Worm (Caenorhabditis elegans): Measurements from ENCODE around the gene unc-79.

The unc-79 gene

ce11 chrIII:4106611-4107010 lies 40.2 kb downstream of the unc-79 start:
- no peak for TF ChIP-seq T22C8.4 (GFP tag; IDR thresholded peaks at IDR 0.05)
- no peak for TF ChIP-seq ztf-23 (GFP tag; IDR thresholded peaks at IDR 0.05)
- no peak for TF ChIP-seq tab-1 (GFP tag; IDR thresholded peaks at IDR 0.05)
- TF ChIP-seq med-1 (GFP tag; optimal IDR thresholded peaks at IDR 0.05; ENCODE audit: insufficient read depth): no peak
- no peak for TF ChIP-seq klf-2 (GFP tag; conservative IDR thresholded peaks at IDR 0.05)
- TF ChIP-seq ztf-29 (GFP tag; IDR thresholded peaks at IDR 0.05): no peak

ce11 chrIII:4107227-4107626 lies 40.8 kb downstream of the unc-79 start:
- TF ChIP-seq flt-1 (GFP tag; IDR thresholded peaks at IDR 0.05): no peak
- TF ChIP-seq med-1 (GFP tag; optimal IDR thresholded peaks at IDR 0.05; ENCODE audit: insufficient read depth): no peak
- no peak for TF ChIP-seq cog-1 (tag; optimal IDR thresholded peaks at IDR 0.05)
- TF ChIP-seq klf-2 (GFP tag; conservative IDR thresholded peaks at IDR 0.05): no peak
- TF ChIP-seq ztf-23 (GFP tag; IDR thresholded peaks at IDR 0.05): no peak
- TF ChIP-seq ztf-29 (GFP tag; IDR thresholded peaks at IDR 0.05): no peak
- no peak for TF ChIP-seq tab-1 (GFP tag; IDR thresholded peaks at IDR 0.05)
- no peak for TF ChIP-seq ref-1 (GFP tag; conservative IDR thresholded peaks at IDR 0.05)
- TF ChIP-seq T22C8.4 (GFP tag; IDR thresholded peaks at IDR 0.05): no peak

ce11 chrIII:4107929-4108520 lies 41.6 kb downstream of the unc-79 start:
- TF ChIP-seq cog-1 (tag; optimal IDR thresholded peaks at IDR 0.05) (no peak), tab-1 (GFP tag; IDR thresholded peaks at IDR 0.05) (no peak), flt-1 (GFP tag; IDR thresholded peaks at IDR 0.05) (no peak), ztf-23 (GFP tag; IDR thresholded peaks at IDR 0.05) (no peak), med-1 (GFP tag; optimal IDR thresholded peaks at IDR 0.05; ENCODE audit: insufficient read depth) (no peak), ref-1 (GFP tag; conservative IDR thresholded peaks at IDR 0.05) (no peak), ztf-29 (GFP tag; IDR thresholded peaks at IDR 0.05) (no peak), klf-2 (GFP tag; conservative IDR thresholded peaks at IDR 0.05) (no peak), T22C8.4 (GFP tag; IDR thresholded peaks at IDR 0.05) (no peak)

DNA sequence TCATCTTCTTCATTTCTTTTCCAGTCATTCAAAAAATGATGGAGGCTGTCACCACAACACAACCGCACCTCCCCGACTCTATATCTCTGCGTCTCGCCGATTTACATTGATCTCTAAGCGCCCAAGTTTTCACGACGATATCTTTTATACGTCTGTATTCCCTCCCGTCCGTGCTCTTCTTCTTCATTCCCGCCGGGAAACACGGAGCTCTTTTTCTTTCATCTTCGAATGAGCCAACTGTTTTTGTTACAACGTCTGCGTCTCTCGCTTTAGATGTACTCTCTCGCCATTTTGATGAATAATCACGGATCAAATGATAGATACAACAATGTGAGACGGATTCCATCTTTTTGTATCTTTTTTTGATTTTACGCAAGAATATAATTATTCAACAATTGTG lies 47.2 kb downstream of the unc-79 start:
- TF ChIP-seq flt-1 (GFP tag; IDR thresholded peaks at IDR 0.05) (no peak), klf-2 (GFP tag; conservative IDR thresholded peaks at IDR 0.05) (no peak), ztf-23 (GFP tag; IDR thresholded peaks at IDR 0.05) (no peak), ztf-29 (GFP tag; IDR thresholded peaks at IDR 0.05) (no peak), tab-1 (GFP tag; IDR thresholded peaks at IDR 0.05) (no peak), T22C8.4 (GFP tag; IDR thresholded peaks at IDR 0.05) (no peak), cog-1 (tag; optimal IDR thresholded peaks at IDR 0.05) (no peak)

DNA sequence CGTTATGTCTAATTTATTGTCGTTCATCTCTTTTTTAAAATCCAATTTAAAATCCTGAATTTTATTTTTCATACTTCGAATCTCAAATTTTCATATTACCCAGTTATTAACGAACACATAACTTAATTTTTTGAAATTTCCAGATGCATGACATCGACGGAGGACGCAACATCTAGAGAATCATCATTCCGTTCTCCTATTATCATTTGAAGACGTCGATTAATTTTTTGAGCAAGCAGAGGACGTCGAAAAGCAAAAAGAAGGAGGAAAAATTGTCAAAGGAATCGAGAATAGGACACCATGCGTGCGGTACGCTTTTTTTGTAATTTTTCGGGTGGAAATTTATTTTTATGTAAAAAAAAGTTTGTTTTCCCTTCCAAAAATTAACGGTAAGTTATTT lies 48.7 kb downstream of the unc-79 start, which contains the start of gene unc-103:
unc-103 (plus strand) TSS at position 301 of the 400 bp plus-strand sequence.
- TF ChIP-seq ztf-29 (GFP tag; IDR thresholded peaks at IDR 0.05): no peak
- no peak for TF ChIP-seq ref-1 (GFP tag; conservative IDR thresholded peaks at IDR 0.05)
- no peak for TF ChIP-seq cog-1 (tag; optimal IDR thresholded peaks at IDR 0.05)
- TF ChIP-seq flt-1 (GFP tag; IDR thresholded peaks at IDR 0.05): no peak
- no peak for TF ChIP-seq med-1 (GFP tag; optimal IDR thresholded peaks at IDR 0.05; ENCODE audit: insufficient read depth)
- TF ChIP-seq ztf-23 (GFP tag; IDR thresholded peaks at IDR 0.05): no peak
- TF ChIP-seq klf-2 (GFP tag; conservative IDR thresholded peaks at IDR 0.05): no peak

- TF ChIP-seq cog-1 (tag; optimal IDR thresholded peaks at IDR 0.05) (no peak), ztf-29 (GFP tag; IDR thresholded peaks at IDR 0.05) (no peak), med-1 (GFP tag; optimal IDR thresholded peaks at IDR 0.05; ENCODE audit: insufficient read depth) (no peak), ref-1 (GFP tag; conservative IDR thresholded peaks at IDR 0.05) (no peak), T22C8.4 (GFP tag; IDR thresholded peaks at IDR 0.05) (no peak), flt-1 (GFP tag; IDR thresholded peaks at IDR 0.05) (no peak), klf-2 (GFP tag; conservative IDR thresholded peaks at IDR 0.05) (no peak), ztf-23 (GFP tag; IDR thresholded peaks at IDR 0.05) (no peak), tab-1 (GFP tag; IDR thresholded peaks at IDR 0.05) (no peak)
Measured at ce11 chrIII:4119736-4120135, 53.3 kb downstream of the unc-79 start.

DNA sequence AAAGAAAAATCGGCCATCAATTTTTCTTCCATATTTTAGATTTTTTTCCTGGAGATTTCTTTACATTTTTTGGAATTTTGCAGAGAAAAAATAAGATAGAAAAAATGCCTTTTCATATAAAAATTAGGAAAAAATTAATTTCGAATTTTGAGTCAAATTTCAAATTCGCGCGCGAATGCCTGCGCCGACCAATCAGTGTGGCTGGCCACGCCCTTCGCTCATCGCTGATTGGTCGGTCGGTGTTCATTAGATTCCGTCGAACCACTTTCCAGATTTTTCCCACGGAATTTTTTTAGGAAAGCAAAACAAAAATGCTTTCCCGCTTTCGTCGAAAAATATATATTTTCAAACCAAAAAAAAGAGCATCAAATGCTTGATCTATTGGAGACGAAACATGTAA lies 54.0 kb downstream of the unc-79 start:
- TF ChIP-seq klf-2 (GFP tag; conservative IDR thresholded peaks at IDR 0.05): no peak

DNA sequence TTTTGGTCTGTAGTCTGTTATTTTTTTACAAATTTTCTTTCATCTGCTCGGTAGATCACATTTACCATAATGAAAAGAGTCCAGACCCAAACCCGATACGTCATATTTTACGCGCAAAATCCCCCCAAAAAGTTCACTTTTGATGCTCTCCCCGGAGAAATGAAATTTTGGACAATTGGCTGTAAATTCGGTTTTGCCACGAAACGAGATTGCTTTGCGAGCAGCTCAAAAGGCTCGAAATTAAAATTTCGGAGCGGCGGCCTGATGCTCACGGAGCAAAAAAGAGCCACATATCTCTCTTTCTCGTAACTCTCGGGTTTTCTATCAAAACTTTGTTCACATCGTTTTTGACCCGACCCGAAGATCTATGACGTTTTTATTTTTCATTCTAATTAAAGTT lies 56.8 kb downstream of the unc-79 start:
- no peak for TF ChIP-seq med-1 (GFP tag; optimal IDR thresholded peaks at IDR 0.05; ENCODE audit: insufficient read depth)
- no peak for TF ChIP-seq tab-1 (GFP tag; IDR thresholded peaks at IDR 0.05)
- no peak for TF ChIP-seq flt-1 (GFP tag; IDR thresholded peaks at IDR 0.05)
- no peak for TF ChIP-seq T22C8.4 (GFP tag; IDR thresholded peaks at IDR 0.05)
- no peak for TF ChIP-seq ref-1 (GFP tag; conservative IDR thresholded peaks at IDR 0.05)
- TF ChIP-seq ztf-29 (GFP tag; IDR thresholded peaks at IDR 0.05): no peak
- TF ChIP-seq klf-2 (GFP tag; conservative IDR thresholded peaks at IDR 0.05): no peak
- no peak for TF ChIP-seq cog-1 (tag; optimal IDR thresholded peaks at IDR 0.05)
- TF ChIP-seq ztf-23 (GFP tag; IDR thresholded peaks at IDR 0.05): no peak

ce11 chrIII:4123900-4124299 lies 57.5 kb downstream of the unc-79 start:
- TF ChIP-seq T22C8.4 (GFP tag; IDR thresholded peaks at IDR 0.05): no peak
- no peak for TF ChIP-seq ref-1 (GFP tag; conservative IDR thresholded peaks at IDR 0.05)
- TF ChIP-seq cog-1 (tag; optimal IDR thresholded peaks at IDR 0.05): no peak
- no peak for TF ChIP-seq klf-2 (GFP tag; conservative IDR thresholded peaks at IDR 0.05)
- no peak for TF ChIP-seq tab-1 (GFP tag; IDR thresholded peaks at IDR 0.05)
- no peak for TF ChIP-seq ztf-29 (GFP tag; IDR thresholded peaks at IDR 0.05)
- TF ChIP-seq med-1 (GFP tag; optimal IDR thresholded peaks at IDR 0.05; ENCODE audit: insufficient read depth): no peak
- no peak for TF ChIP-seq ztf-23 (GFP tag; IDR thresholded peaks at IDR 0.05)
- TF ChIP-seq flt-1 (GFP tag; IDR thresholded peaks at IDR 0.05): no peak

ce11 chrIII:4131814-4132555 lies 65.6 kb downstream of the unc-79 start:
- TF ChIP-seq T22C8.4 (GFP tag; IDR thresholded peaks at IDR 0.05) (no peak), cog-1 (tag; optimal IDR thresholded peaks at IDR 0.05) (no peak), med-1 (GFP tag; optimal IDR thresholded peaks at IDR 0.05; ENCODE audit: insufficient read depth) (no peak), tab-1 (GFP tag; IDR thresholded peaks at IDR 0.05) (no peak), klf-2 (GFP tag; conservative IDR thresholded peaks at IDR 0.05) (no peak), ztf-29 (GFP tag; IDR thresholded peaks at IDR 0.05) (no peak), flt-1 (GFP tag; IDR thresholded peaks at IDR 0.05) (no peak), ref-1 (GFP tag; conservative IDR thresholded peaks at IDR 0.05) (no peak), ztf-23 (GFP tag; IDR thresholded peaks at IDR 0.05) (no peak)

Data from whole organism, midembryonic.